Fruit fly (Drosophila melanogaster): ENCODE data around the gene tna.

tna gene

DNA sequence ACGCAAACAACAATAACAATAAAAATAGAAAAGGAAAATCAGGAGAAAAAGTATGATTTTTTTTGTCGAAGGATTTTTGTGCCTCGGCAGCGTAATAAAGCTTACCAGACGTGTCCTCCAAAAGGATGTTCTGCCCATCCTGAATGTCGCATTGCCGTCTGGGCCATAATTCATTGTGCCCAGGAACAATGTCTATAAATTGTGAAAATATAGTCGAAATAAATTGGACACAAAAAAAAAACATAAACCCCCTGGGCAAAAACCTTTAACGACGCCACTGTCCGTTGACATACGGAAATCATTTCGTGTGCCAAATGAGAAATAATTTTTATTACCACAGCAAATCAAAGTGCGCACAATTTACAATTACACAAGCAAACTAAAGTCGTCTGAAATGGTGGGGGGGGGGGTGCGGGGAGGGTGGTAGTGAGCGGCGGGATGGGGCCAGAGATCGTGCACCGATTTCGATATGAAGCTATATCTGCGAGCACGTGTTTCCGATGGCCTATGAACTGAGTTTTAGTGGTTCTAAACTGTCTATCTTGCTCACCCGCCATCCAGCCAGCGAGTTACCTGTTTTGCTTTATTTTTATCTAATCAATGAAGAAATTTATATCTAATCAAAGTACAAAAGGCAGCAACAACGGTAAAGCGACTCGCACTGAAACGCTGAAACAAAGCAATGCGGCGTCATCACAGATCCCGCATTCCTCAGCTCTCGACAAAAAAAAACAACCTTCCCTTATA lies 31.5 kb downstream of the tna start:
- TF ChIP-seq usp (GFP tag; optimal IDR thresholded peaks at IDR 0.05) = no peak
- no peak for TF ChIP-seq CG8478 (optimal IDR thresholded peaks at IDR 0.05)
- TF ChIP-seq psq (optimal IDR thresholded peaks at IDR 0.05) = no peak
- TF ChIP-seq EcR (GFP tag; optimal IDR thresholded peaks at IDR 0.05) = no peak
- TF ChIP-seq Dll (optimal IDR thresholded peaks at IDR 0.05) = no peak
- TF ChIP-seq pan (optimal IDR thresholded peaks at IDR 0.05) = no peak

DNA sequence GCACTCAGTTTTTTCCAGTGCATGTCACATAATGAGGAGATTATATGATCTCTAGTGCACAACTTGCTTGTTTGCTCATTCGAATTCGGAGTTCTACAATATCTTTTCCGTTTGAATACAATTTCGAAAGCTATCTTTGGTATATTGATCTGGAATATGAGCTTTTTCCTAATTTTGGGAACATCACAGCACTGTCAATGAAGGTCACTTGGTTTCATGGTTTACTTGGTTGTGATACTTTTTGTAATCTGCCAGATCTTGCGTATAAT lies 32.0 kb downstream of the tna start:
- no peak for TF ChIP-seq CG8478 (optimal IDR thresholded peaks at IDR 0.05)
- TF ChIP-seq EcR (GFP tag; optimal IDR thresholded peaks at IDR 0.05) = no peak
- TF ChIP-seq pan (optimal IDR thresholded peaks at IDR 0.05) = no peak
- TF ChIP-seq usp (GFP tag; optimal IDR thresholded peaks at IDR 0.05) = no peak
- no peak for TF ChIP-seq Dll (optimal IDR thresholded peaks at IDR 0.05)
- no peak for TF ChIP-seq psq (optimal IDR thresholded peaks at IDR 0.05)

DNA sequence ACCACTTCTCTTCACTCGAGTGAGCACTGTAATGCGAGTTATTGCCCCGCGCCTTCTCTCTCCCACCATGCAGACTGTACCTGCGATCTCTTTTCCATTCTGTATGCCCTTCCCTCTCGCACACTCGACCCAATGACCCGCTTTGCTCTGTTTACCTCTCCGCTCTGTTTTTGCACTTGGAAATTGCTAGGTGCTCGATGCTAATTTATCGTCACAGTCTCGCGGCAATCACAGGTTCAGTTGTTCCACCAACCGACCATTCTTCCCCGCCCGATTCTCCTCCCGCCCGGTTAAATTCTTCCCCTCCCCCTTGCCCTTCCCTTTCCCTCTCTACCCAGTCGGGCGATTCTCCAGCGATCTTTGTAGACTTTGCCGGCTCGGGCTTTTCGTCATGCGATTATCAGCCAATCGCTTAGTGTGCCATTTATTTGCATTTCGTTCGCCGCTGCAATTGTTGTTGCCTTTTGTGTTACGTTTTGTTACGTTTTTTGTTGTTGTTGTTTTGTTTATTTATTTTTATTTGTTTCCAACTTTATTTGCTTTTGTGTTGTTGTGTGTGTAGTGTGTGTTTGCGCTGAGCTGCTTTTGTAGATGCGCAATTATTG lies 32.6 kb downstream of the tna start:
- no peak for TF ChIP-seq usp (GFP tag; optimal IDR thresholded peaks at IDR 0.05)
- TF ChIP-seq Dll (optimal IDR thresholded peaks at IDR 0.05) = no peak
- TF ChIP-seq pan (optimal IDR thresholded peaks at IDR 0.05) = no peak
- TF ChIP-seq psq (optimal IDR thresholded peaks at IDR 0.05) = no peak
- no peak for TF ChIP-seq EcR (GFP tag; optimal IDR thresholded peaks at IDR 0.05)

DNA sequence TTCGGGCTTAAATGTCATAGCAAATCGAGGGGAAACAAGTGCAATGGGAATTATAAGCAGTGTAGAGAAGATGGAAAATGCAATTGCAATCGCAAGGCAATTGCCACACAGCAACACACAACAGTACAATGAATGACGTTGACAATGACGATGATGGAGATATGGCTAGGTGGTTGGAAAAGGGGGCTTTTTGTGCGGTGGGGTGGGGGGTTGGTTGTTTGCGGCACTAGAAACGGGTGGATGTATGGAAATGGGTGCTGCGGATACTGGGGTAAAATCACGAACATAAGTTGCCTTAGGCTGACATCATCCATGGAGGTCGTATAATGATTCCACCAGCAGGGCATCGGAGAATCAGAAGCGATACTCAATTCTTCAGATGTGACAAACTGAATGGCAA lies 33.8 kb downstream of the tna start:
- TF ChIP-seq usp (GFP tag; optimal IDR thresholded peaks at IDR 0.05) (no peak), pan (optimal IDR thresholded peaks at IDR 0.05) (no peak), CG8478 (optimal IDR thresholded peaks at IDR 0.05) (no peak), EcR (GFP tag; optimal IDR thresholded peaks at IDR 0.05) (no peak), Dll (optimal IDR thresholded peaks at IDR 0.05) (no peak), psq (optimal IDR thresholded peaks at IDR 0.05) (no peak)

DNA sequence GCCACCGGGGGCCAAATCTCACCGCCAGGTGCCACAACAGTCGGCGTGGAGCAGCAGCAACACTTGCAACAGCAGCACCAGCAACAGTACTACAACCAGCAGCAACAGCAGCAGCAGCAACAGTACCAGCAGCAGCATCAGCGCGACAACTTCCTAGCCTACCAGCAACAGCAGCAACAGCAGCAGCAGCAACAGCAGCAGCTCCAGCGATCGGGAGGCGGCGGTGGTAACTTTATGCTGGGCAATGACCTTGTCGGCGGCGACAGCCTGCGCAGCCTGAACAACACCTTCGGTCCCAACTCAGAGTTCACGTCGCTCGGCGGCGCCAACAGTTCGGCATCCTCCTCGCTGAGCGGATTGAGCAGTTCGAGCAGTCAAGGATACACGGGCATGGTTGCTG lies 34.8 kb downstream of the tna start:
- TF ChIP-seq Dll (optimal IDR thresholded peaks at IDR 0.05) (no peak), psq (optimal IDR thresholded peaks at IDR 0.05) (no peak)

DNA sequence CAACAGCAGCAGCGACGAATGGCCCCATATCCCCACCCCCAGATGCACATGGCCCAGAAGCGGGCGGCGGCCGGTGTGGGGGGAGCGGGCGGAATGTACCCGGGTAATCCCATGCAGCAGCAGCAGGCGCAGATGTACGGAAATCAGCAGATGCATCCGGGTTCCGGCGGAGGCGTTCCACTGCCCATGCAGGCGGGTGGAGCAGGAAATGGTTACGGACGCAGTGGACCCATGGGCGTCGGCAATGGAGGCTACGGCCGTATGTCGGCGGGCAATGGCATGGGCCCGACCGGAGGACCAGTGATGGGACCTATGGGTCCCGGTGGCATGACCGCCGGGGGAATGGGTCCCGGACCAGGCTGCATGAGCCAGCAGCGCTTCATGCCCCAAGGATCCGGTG lies 36.2 kb downstream of the tna start:
- no peak for TF ChIP-seq usp (GFP tag; optimal IDR thresholded peaks at IDR 0.05)
- TF ChIP-seq Dll (optimal IDR thresholded peaks at IDR 0.05) = no peak
- TF ChIP-seq EcR (GFP tag; optimal IDR thresholded peaks at IDR 0.05) = no peak
- TF ChIP-seq CG8478 (optimal IDR thresholded peaks at IDR 0.05) = no peak
- no peak for TF ChIP-seq pan (optimal IDR thresholded peaks at IDR 0.05)
- TF ChIP-seq psq (optimal IDR thresholded peaks at IDR 0.05) = no peak

DNA sequence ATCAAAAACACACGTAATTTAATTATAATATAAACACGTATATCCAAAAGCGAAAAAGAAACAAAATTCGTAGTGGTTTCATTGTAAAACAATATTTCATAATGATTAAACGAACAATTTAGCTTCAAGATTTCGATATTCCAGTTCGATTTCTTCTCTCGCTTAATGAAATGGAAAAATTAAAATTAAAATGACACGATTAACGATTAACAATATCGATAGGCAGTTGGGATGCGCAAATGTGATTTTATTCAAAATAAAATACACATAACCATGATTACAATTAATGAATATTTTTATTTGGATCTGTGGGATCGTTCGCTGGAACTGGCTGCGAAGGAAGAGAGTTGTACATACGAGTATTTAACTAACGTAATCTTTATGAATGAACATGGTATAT lies 40.7 kb downstream of the tna start:
- TF ChIP-seq CG8478 (optimal IDR thresholded peaks at IDR 0.05) (no peak), usp (GFP tag; optimal IDR thresholded peaks at IDR 0.05) (no peak), Dll (optimal IDR thresholded peaks at IDR 0.05) (no peak), EcR (GFP tag; optimal IDR thresholded peaks at IDR 0.05) (no peak), pan (optimal IDR thresholded peaks at IDR 0.05) (no peak), psq (optimal IDR thresholded peaks at IDR 0.05) (no peak)

DNA sequence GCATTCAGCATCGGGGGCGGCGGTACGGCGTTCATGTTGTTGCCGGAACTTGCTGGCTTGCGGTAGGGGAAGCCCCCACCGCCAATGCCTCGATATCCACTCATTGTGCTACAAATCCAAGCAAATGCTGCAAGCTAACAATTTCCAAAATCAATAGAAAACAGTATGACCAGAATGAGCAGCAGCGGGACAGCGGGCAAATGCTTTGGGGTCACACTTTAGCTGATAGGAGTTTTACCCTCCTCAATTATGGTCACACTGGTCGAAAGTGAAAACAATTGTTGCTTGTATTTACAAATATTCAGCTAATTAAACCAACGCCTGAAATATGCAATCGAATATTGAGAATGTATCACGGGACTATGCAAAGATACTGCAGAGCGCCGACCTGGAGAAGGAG lies 43.5 kb downstream of the tna start, which contains the start of the genes CG6418 and Blos4:
TSS of gene CG6418 (minus strand) at position 196 of the 400 bp plus-strand sequence.
TSS of gene Blos4 (plus strand) at position 244 of the 400 bp plus-strand sequence.
- no peak for TF ChIP-seq psq (optimal IDR thresholded peaks at IDR 0.05)
- TF ChIP-seq pan (optimal IDR thresholded peaks at IDR 0.05) = no peak
- TF ChIP-seq Dll (optimal IDR thresholded peaks at IDR 0.05) = no peak
- TF ChIP-seq usp (GFP tag; optimal IDR thresholded peaks at IDR 0.05) = no peak
- TF ChIP-seq EcR (GFP tag; optimal IDR thresholded peaks at IDR 0.05) = no peak
- TF ChIP-seq CG8478 (optimal IDR thresholded peaks at IDR 0.05) = no peak

DNA sequence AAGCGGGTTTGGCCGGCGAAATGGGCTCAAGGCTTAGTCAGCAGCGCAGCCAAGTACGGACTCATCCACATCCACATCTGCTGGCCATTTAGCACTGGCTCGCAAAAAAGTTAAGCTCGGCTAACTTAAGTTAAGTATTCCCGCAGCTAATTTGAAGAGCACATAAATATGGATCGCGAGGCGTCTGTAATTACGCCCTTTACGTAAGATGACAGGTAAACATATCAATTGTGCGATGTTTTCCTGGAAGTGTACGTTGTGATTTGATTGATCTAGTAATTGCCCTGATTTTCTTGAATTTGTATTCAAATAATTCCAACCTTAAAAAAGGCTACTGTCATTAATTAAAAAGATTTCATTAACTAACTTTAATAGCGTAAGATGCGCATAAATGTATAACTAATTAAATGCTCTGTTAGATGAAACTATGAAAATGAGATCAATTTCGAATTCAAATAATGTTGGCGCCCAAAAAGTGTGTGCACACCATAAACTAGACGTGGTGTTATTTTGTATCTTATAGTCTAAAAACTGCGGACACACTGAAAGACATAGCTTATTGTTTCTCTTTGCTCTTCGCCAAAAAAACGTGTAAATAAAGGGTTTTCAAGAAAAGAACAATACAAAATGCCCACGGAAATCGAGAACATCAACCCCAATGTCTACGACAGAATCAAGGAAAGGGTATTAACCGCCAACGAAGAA lies 47.2 kb downstream of the tna start, which contains the start of the genes CG6409 and galla-2:
TSS of gene CG6409 (minus strand) at position 51 of the 705 bp plus-strand sequence.
TSS of gene galla-2 (plus strand) at position 555 of the 705 bp plus-strand sequence.
- TF ChIP-seq usp (GFP tag; optimal IDR thresholded peaks at IDR 0.05) (no peak), Dll (optimal IDR thresholded peaks at IDR 0.05) (no peak), psq (optimal IDR thresholded peaks at IDR 0.05) (no peak)

DNA sequence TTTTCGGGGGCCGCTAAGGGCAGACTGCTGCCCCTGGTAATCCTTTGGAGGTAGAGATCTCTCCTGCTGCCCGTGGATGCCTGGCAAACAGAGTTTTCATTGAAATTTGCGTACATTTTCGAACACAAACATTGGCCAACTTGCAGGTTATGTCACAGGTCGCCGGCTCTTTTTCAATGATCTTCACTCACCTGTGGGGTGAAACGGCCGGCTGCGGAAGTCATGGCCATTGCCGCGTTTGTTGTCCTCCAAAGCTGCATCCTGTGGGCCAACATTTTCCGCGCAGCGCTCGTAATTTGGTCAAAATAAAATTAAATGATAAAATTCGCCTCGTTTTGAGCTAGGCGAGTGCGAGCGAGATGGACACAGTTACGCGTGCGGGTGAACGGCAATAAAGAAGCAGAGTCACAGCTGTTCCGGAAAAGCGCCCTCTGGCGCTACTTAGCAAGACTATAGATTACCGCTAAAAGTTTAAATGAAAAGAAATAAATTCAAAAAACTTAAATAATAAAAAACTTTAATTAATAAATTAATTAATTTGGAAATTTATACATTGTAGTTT lies 50.5 kb downstream of the tna start:
- no peak for TF ChIP-seq psq (optimal IDR thresholded peaks at IDR 0.05)
- no peak for TF ChIP-seq EcR (GFP tag; optimal IDR thresholded peaks at IDR 0.05)
- no peak for TF ChIP-seq pan (optimal IDR thresholded peaks at IDR 0.05)
- TF ChIP-seq usp (GFP tag; optimal IDR thresholded peaks at IDR 0.05) = no peak
- no peak for TF ChIP-seq Dll (optimal IDR thresholded peaks at IDR 0.05)

DNA sequence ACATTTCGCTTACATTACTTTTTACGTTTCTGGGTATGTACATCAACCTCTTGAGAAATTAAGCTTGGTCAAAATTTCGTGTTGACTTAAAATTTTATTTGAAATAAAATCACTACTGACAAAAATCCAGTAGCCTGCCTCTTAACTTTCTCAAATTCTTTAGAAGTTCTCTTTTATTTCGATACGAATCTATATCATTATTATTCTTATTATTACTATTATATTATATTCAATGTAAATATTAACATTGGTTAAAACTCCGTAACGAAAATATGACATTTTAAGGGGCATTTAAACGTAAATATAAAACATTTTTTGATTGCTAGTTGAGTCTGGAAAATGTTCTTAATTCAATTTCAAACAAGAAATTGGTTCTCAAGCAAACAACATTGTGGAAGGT lies 51.0 kb downstream of the tna start, which contains the start of gene OXA1L:
TSS of gene OXA1L (minus strand) at position 101 of the 400 bp plus-strand sequence.
- TF ChIP-seq psq (optimal IDR thresholded peaks at IDR 0.05) = no peak
- TF ChIP-seq usp (GFP tag; optimal IDR thresholded peaks at IDR 0.05) = no peak
- no peak for TF ChIP-seq Dll (optimal IDR thresholded peaks at IDR 0.05)
- TF ChIP-seq CG8478 (optimal IDR thresholded peaks at IDR 0.05) = no peak
- TF ChIP-seq pan (optimal IDR thresholded peaks at IDR 0.05) = no peak
